Fruit fly (Drosophila melanogaster) whole organism, embryonic: Measurements from ENCODE around the gene Crz.

Source experiments
- Awh ChIP-seq: fragments of 200-800 bp; sonication (Bioruptor generic); IDR thresholded peaks from 2 replicates; pipeline ENCODE4, ENCODE4 v1.3.6; 2022; ENCODE audit warnings: missing biosample characterization, missing genetic modification characterization
- CG10209 ChIP-seq: fragments of 200-800 bp; sonication (Bioruptor generic); optimal IDR thresholded peaks from 3 replicates; lab custom pipeline; 2017; ENCODE audit warnings: missing biosample characterization, mild to moderate bottlenecking, missing genetic modification characterization, missing genetic modification reagents
- CG11504 ChIP-seq: fragments of 200-800 bp; sonication (Bioruptor generic); optimal IDR thresholded peaks from 3 replicates; lab custom pipeline; 2019; ENCODE audit warnings: missing biosample characterization, mild to moderate bottlenecking, missing genetic modification characterization, moderate library complexity
- CG14014 ChIP-seq: fragments of 200-800 bp; sonication (Bioruptor generic); IDR thresholded peaks from 2 replicates; pipeline ENCODE4 v1.3.6; 2022; ENCODE audit warnings: missing biosample characterization, missing genetic modification characterization
- CG17328 ChIP-seq: fragments of 200-800 bp; sonication (Bioruptor generic); IDR thresholded peaks from 2 replicates; pipeline ENCODE4 v1.3.6; 2022; ENCODE audit warnings: missing biosample characterization, missing genetic modification characterization
- CG17361 ChIP-seq: fragments of 200-800 bp; sonication (Bioruptor generic); IDR thresholded peaks from 3 replicates; pipeline ENCODE4 v1.3.6; 2022; ENCODE audit warnings: missing biosample characterization, missing genetic modification characterization
- CG17802 ChIP-seq: fragments of 200-800 bp; sonication (Bioruptor generic); optimal IDR thresholded peaks from 2 replicates; lab custom pipeline; 2018; ENCODE audit warnings: missing biosample characterization, mild to moderate bottlenecking, missing genetic modification characterization, moderate library complexity
- CG18619 ChIP-seq: fragments of 200-800 bp; sonication (Bioruptor generic); optimal IDR thresholded peaks from 3 replicates; lab custom pipeline; 2017; ENCODE audit warnings: missing biosample characterization, mild to moderate bottlenecking, missing genetic modification characterization
- CG32772 ChIP-seq: fragments of 200-800 bp; sonication (Bioruptor generic); IDR thresholded peaks from 2 replicates; pipeline ENCODE4 v1.3.6; 2022; ENCODE audit warnings: missing biosample characterization, missing genetic modification characterization
- CG3281 ChIP-seq: fragments of 200-800 bp; sonication (Bioruptor generic); optimal IDR thresholded peaks from 3 replicates; lab custom pipeline; 2017; ENCODE audit warnings: missing biosample characterization, mild to moderate bottlenecking, missing genetic modification characterization
- CG33557 ChIP-seq: fragments of 200-800 bp; sonication (Bioruptor generic); optimal IDR thresholded peaks from 2 replicates; lab custom pipeline; 2019; ENCODE audit warnings: missing biosample characterization, mild to moderate bottlenecking, missing genetic modification characterization, moderate library complexity
- CG3995 ChIP-seq: fragments of 200-800 bp; sonication (Bioruptor generic); optimal IDR thresholded peaks from 3 replicates; lab custom pipeline; 2016; ENCODE audit warnings: missing biosample characterization, missing genetic modification characterization
- CG43689 ChIP-seq: fragments of 200-800 bp; sonication (Bioruptor generic); IDR thresholded peaks from 2 replicates; pipeline ENCODE4 v1.3.6; 2022; ENCODE audit warnings: missing biosample characterization, missing genetic modification characterization
- CG4854 ChIP-seq: fragments of 200-800 bp; sonication (Bioruptor generic); optimal IDR thresholded peaks from 2 replicates; lab custom pipeline; 2016; ENCODE audit warnings: missing biosample characterization, missing genetic modification characterization, inconsistent platforms
- CG6683 ChIP-seq: fragments of 200-800 bp; sonication (Bioruptor generic); optimal IDR thresholded peaks from 2 replicates; lab custom pipeline; 2017; ENCODE audit warnings: missing biosample characterization, mild to moderate bottlenecking, missing genetic modification characterization, missing genetic modification reagents
- CG8290 ChIP-seq, 3 experiments: fragments of 200-800 bp; sonication (Bioruptor generic); optimal IDR thresholded peaks; 2 replicates each; lab custom pipeline; 2016 to 2019; ENCODE audit warnings: missing biosample characterization in 3 of 3, missing genetic modification characterization in 3 of 3, mild to moderate bottlenecking in 2 of 3, moderate library complexity in 1 of 3
- Dfd ChIP-seq, 2 experiments: fragments of >200 bp; optimal IDR thresholded peaks; 2 replicates each; lab custom pipeline; 2017; ENCODE audit warnings: missing biosample characterization in 2 of 2, missing genetic modification characterization in 2 of 2
- Fer2 ChIP-seq: fragments of 200-800 bp; sonication (Bioruptor generic); optimal IDR thresholded peaks from 2 replicates; lab custom pipeline; 2018; ENCODE audit warnings: missing biosample characterization, mild to moderate bottlenecking, missing genetic modification characterization, moderate library complexity
- Gug ChIP-seq: fragments of 200-800 bp; sonication (Bioruptor generic); IDR thresholded peaks from 4 replicates; pipeline ENCODE4 v1.3.6; 2022; ENCODE audit warnings: missing biosample characterization, missing genetic modification characterization
- HHEX ChIP-seq: fragments of 200-800 bp; sonication (Bioruptor generic); optimal IDR thresholded peaks from 3 replicates; lab custom pipeline; 2017; ENCODE audit warnings: missing biosample characterization, mild to moderate bottlenecking, missing genetic modification characterization, missing genetic modification reagents
- HLH4C ChIP-seq: fragments of 200-800 bp; sonication (Bioruptor generic); IDR thresholded peaks from 3 replicates; pipeline ENCODE4 v1.3.6; 2022; ENCODE audit warnings: missing biosample characterization, missing genetic modification characterization; ENCODE audit not compliant: partially characterized antibody
- Hey ChIP-seq: fragments of 200-800 bp; sonication (Bioruptor generic); optimal IDR thresholded peaks from 3 replicates; lab custom pipeline; 2018; ENCODE audit warnings: missing biosample characterization, mild to moderate bottlenecking, missing genetic modification characterization
- Lim3 ChIP-seq: fragments of 200-800 bp; sonication (Bioruptor generic); IDR thresholded peaks from 2 replicates; pipeline ENCODE4 v1.3.6; 2022; ENCODE audit warnings: missing biosample characterization, missing genetic modification characterization
- Med ChIP-seq: fragments of 200-800 bp; sonication (Bioruptor generic); peaks from one replicate; lab custom pipeline; 2016; ENCODE audit warnings: missing biosample characterization, missing genetic modification characterization, mild to moderate bottlenecking, inconsistent platforms, moderate library complexity
- Pdp1 ChIP-seq, 2 experiments: fragments of 200-800 bp; sonication (Bioruptor generic); optimal IDR thresholded peaks; 3 replicates each; lab custom pipeline; 2016; ENCODE audit warnings: missing biosample characterization in 2 of 2, missing genetic modification characterization in 2 of 2, mild to moderate bottlenecking in 1 of 2, moderate library complexity in 1 of 2
- Poxn ChIP-seq: fragments of 200-800 bp; sonication (Bioruptor generic); IDR thresholded peaks from 2 replicates; pipeline ENCODE4 v1.3.6; 2022; ENCODE audit warnings: missing biosample characterization, missing genetic modification characterization
- Rfx ChIP-seq: fragments of 200-800 bp; sonication (Bioruptor generic); IDR thresholded peaks from 2 replicates; pipeline ENCODE4 v1.3.6; 2022; ENCODE audit warnings: missing biosample characterization, missing genetic modification characterization
- al ChIP-seq: fragments of 200-800 bp; sonication (Bioruptor generic); IDR thresholded peaks from 2 replicates; pipeline ENCODE4 v1.3.6; 2022; ENCODE audit warnings: missing biosample characterization, missing genetic modification characterization
- caup ChIP-seq: fragments of 200-800 bp; sonication (Bioruptor generic); optimal IDR thresholded peaks from 3 replicates; lab custom pipeline; 2017; ENCODE audit warnings: missing biosample characterization, mild to moderate bottlenecking, missing genetic modification characterization, moderate library complexity; ENCODE audit not compliant: severe bottlenecking
- cwo ChIP-seq: fragments of 200-800 bp; sonication (Bioruptor generic); optimal IDR thresholded peaks from 3 replicates; lab custom pipeline; 2017; ENCODE audit warnings: missing biosample characterization, missing genetic modification characterization, mild to moderate bottlenecking, moderate library complexity, missing genetic modification reagents
- eve ChIP-seq, 2 experiments: fragments of >200 bp; optimal IDR thresholded peaks; 2 replicates each; lab custom pipeline; 2017; ENCODE audit warnings: missing biosample characterization in 2 of 2, missing genetic modification characterization in 2 of 2
- gcm ChIP-seq: fragments of 200-800 bp; sonication (Bioruptor generic); optimal IDR thresholded peaks from 2 replicates; lab custom pipeline; 2019; ENCODE audit warnings: missing biosample characterization, mild to moderate bottlenecking, missing genetic modification characterization, moderate library complexity
- gcm2 ChIP-seq: fragments of 200-800 bp; sonication (Bioruptor generic); optimal IDR thresholded peaks from 2 replicates; lab custom pipeline; 2016; ENCODE audit warnings: missing biosample characterization, missing genetic modification characterization
- grn ChIP-seq: fragments of 200-800 bp; sonication (Bioruptor generic); optimal IDR thresholded peaks from 3 replicates; lab custom pipeline; 2017; ENCODE audit warnings: missing biosample characterization, missing genetic modification characterization
- gro ChIP-seq: fragments of 200-800 bp; sonication (Bioruptor generic); optimal IDR thresholded peaks from 2 replicates; lab custom pipeline; 2016; ENCODE audit warnings: missing biosample characterization, missing genetic modification characterization
- jumu ChIP-seq: fragments of 200-800 bp; sonication (Bioruptor generic); optimal IDR thresholded peaks from 3 replicates; lab custom pipeline; 2016; ENCODE audit warnings: missing biosample characterization, missing genetic modification characterization
- luna ChIP-seq: fragments of 200-800 bp; sonication (Bioruptor generic); optimal IDR thresholded peaks from 2 replicates; lab custom pipeline; 2016; ENCODE audit warnings: missing biosample characterization, missing genetic modification characterization
- mld ChIP-seq: fragments of 200-800 bp; sonication (Bioruptor generic); IDR thresholded peaks from 3 replicates; pipeline ENCODE4 v1.3.6; 2022; ENCODE audit warnings: missing biosample characterization, missing genetic modification characterization; ENCODE audit not compliant: partially characterized antibody
- pfk ChIP-seq: fragments of 200-800 bp; sonication (Bioruptor generic); optimal IDR thresholded peaks from 2 replicates; lab custom pipeline; 2018; ENCODE audit warnings: missing biosample characterization, mild to moderate bottlenecking, missing genetic modification characterization, moderate library complexity
- pum ChIP-seq: fragments of 200-800 bp; sonication (Bioruptor generic); optimal IDR thresholded peaks from 2 replicates; lab custom pipeline; 2016; ENCODE audit warnings: missing biosample characterization, missing genetic modification characterization
- pzg ChIP-seq: fragments of 200-800 bp; sonication (Bioruptor generic); optimal IDR thresholded peaks from 3 replicates; lab custom pipeline; 2018; ENCODE audit warnings: missing biosample characterization, mild to moderate bottlenecking, missing genetic modification characterization, moderate library complexity
- scrt ChIP-seq: fragments of 200-800 bp; sonication (Bioruptor generic); optimal IDR thresholded peaks from 2 replicates; lab custom pipeline; 2018; ENCODE audit warnings: missing biosample characterization, mild to moderate bottlenecking, missing genetic modification characterization, moderate library complexity
- sd ChIP-seq: fragments of 200-800 bp; sonication (Bioruptor generic); optimal IDR thresholded peaks from 3 replicates; lab custom pipeline; 2018; ENCODE audit warnings: missing biosample characterization, mild to moderate bottlenecking, missing genetic modification characterization, moderate library complexity
- sim ChIP-seq: fragments of 200-800 bp; sonication (Bioruptor generic); IDR thresholded peaks from 2 replicates; pipeline ENCODE4 v1.3.6; 2022; ENCODE audit warnings: missing biosample characterization, missing genetic modification characterization
- sug ChIP-seq: fragments of 200-800 bp; optimal IDR thresholded peaks from 2 replicates; lab custom pipeline; 2019; ENCODE audit warnings: missing biosample characterization, mild to moderate bottlenecking, missing genetic modification characterization, moderate library complexity
- vfl ChIP-seq: fragments of 200-800 bp; sonication (Bioruptor generic); optimal IDR thresholded peaks from 2 replicates; lab custom pipeline; 2016; ENCODE audit warnings: missing biosample characterization, missing genetic modification characterization
- vnd ChIP-seq: fragments of 200-800 bp; sonication (Bioruptor generic); IDR thresholded peaks from 3 replicates; pipeline ENCODE4 v1.3.6; 2022; ENCODE audit warnings: missing biosample characterization, missing genetic modification characterization; ENCODE audit not compliant: partially characterized antibody
- wek ChIP-seq: fragments of 200-800 bp; sonication (Bioruptor generic); optimal IDR thresholded peaks from 3 replicates; lab custom pipeline; 2018; ENCODE audit warnings: missing biosample characterization, mild to moderate bottlenecking, missing genetic modification characterization, moderate library complexity
- z ChIP-seq: fragments of 200-800 bp; sonication (Bioruptor generic); IDR thresholded peaks from 3 replicates; pipeline ENCODE4 v1.3.6; 2022; ENCODE audit warnings: missing biosample characterization, missing genetic modification characterization

Gene Crz

dm6 chr3R:14361741-14362232 is 47.1 kb downstream of the Crz start, which contains the start of gene Dnaaf5 (continued):
- TF ChIP-seq Dfd (GFP tag; optimal IDR thresholded peaks at IDR 0.05; lab: Kevin White, UChicago): no peak
- TF ChIP-seq Rfx: 0 out of 2 replicates have a peak, but pooled peaks have one; percentile 30
- peak; percentile 83 for TF ChIP-seq Med
- peak; percentile 100 for TF ChIP-seq Hey
- no peak for TF ChIP-seq wek (GFP tag; lab: Kevin White, UChicago)
- no peak for TF ChIP-seq CG33557 (GFP tag; lab: Kevin White, UChicago)
- TF ChIP-seq cwo: peak; percentile 50
- TF ChIP-seq CG6683 (GFP tag; lab: Kevin White, UChicago): no peak
- no peak for TF ChIP-seq Poxn (GFP tag; lab: Robert Waterston, UW)
- TF ChIP-seq jumu (GFP tag; lab: Kevin White, UChicago): no peak
- no peak for TF ChIP-seq CG4854 (GFP tag; lab: Kevin White, UChicago)
- TF ChIP-seq mld (GFP tag; lab: Robert Waterston, UW): no peak
- peak; percentile 14 for TF ChIP-seq sd
- no peak for TF ChIP-seq pfk (GFP tag; lab: Kevin White, UChicago)
- no peak for TF ChIP-seq CG32772 (GFP tag; lab: Robert Waterston, UW)
- TF ChIP-seq Gug (GFP tag; lab: Robert Waterston, UW): no peak
- TF ChIP-seq grn (GFP tag; lab: Kevin White, UChicago): peak; percentile 98
- no peak for TF ChIP-seq al (GFP tag; lab: Robert Waterston, UW)
- TF ChIP-seq sug (tag; lab: Kevin White, UChicago): peak; percentile 75
- TF ChIP-seq CG3995 (GFP tag; lab: Kevin White, UChicago): peak; percentile 17
- TF ChIP-seq CG17361 (GFP tag; lab: Robert Waterston, UW): 0 out of 3 replicates have a peak, but pooled peaks have one; percentile 11
- peak; percentile 69 for TF ChIP-seq CG11504 (tag; lab: Kevin White, UChicago)
- peak; percentile 29; the same call in 1 of the 2 replicates for TF ChIP-seq CG14014 (GFP tag; lab: Robert Waterston, UW)
- TF ChIP-seq z: no peak; the same call in 2 of the 3 replicates
- TF ChIP-seq scrt (GFP tag; lab: Kevin White, UChicago): no peak
- no peak for TF ChIP-seq CG8290 (GFP tag; optimal IDR thresholded peaks at IDR 0.05; lab: Kevin White, UChicago)
- peak in 1 of 2 experiments; percentile 24 for TF ChIP-seq CG8290 (tag; optimal IDR thresholded peaks at IDR 0.05; lab: Kevin White, UChicago)
- peak; percentile 17; the same call in 1 of the 2 replicates for TF ChIP-seq Lim3 (GFP tag; lab: Robert Waterston, UW)
- TF ChIP-seq vnd: 0 out of 3 replicates have a peak, but pooled peaks have one; percentile 28
- no peak for TF ChIP-seq eve (GFP tag; optimal IDR thresholded peaks at IDR 0.05; lab: Kevin White, UChicago)
- no peak for TF ChIP-seq sim (GFP tag; lab: Robert Waterston, UW)
- TF ChIP-seq CG17328 (GFP tag; lab: Robert Waterston, UW): peak; percentile 18; the same call in 1 of the 2 replicates
- TF ChIP-seq HHEX (GFP tag; lab: Kevin White, UChicago): no peak
- peak; percentile 59 for TF ChIP-seq gro (GFP tag; lab: Kevin White, UChicago)
- TF ChIP-seq gcm (GFP tag; lab: Kevin White, UChicago): no peak
- peak; percentile 12 for TF ChIP-seq luna
- no peak for TF ChIP-seq CG17802 (tag; lab: Kevin White, UChicago)
- no peak for TF ChIP-seq Fer2
- TF ChIP-seq CG43689 (GFP tag; lab: Robert Waterston, UW): no peak
- peak; percentile 21 for TF ChIP-seq CG3281 (GFP tag; lab: Kevin White, UChicago)
- TF ChIP-seq caup (GFP tag; lab: Kevin White, UChicago): no peak
- TF ChIP-seq gcm2 (GFP tag; lab: Kevin White, UChicago): no peak
- peak; percentile 34 for TF ChIP-seq pzg (GFP tag; lab: Kevin White, UChicago)
- peak; percentile 66 for TF ChIP-seq CG10209
- no peak for TF ChIP-seq vfl (GFP tag; lab: Kevin White, UChicago)
- TF ChIP-seq CG18619 (GFP tag; lab: Kevin White, UChicago): no peak
- no peak for TF ChIP-seq Awh (GFP tag; lab: Robert Waterston, UW)
- no peak for TF ChIP-seq pum
- no peak for TF ChIP-seq HLH4C
- peak; percentile 22 to 62 for TF ChIP-seq Pdp1 (GFP tag; optimal IDR thresholded peaks at IDR 0.05; lab: Kevin White, UChicago)
